Worm (Caenorhabditis elegans) whole organism, young adult: Measurements from ENCODE around the gene K03B8.8.

Experiments used
- C06A6.2 ChIP-seq: fragments of 200-800 bp; sonication (Bioruptor generic); conservative IDR thresholded peaks from 2 replicates; pipeline ENCODE4 v1.3.6; 2022; ENCODE audit warnings: missing genetic modification characterization, missing compliant biosample characterization
- F33H1.4 ChIP-seq: fragments of 200-800 bp; sonication (Bioruptor generic); IDR thresholded peaks from 2 replicates; pipeline ENCODE4 v1.3.6; 2022; ENCODE audit warnings: missing genetic modification reagents, missing genetic modification characterization, missing compliant biosample characterization
- lin-35 ChIP-seq, 3 experiments: fragments of 150-350 bp in 2 of 3; sonication (generic microtip) in 1 of 3; optimal IDR thresholded peaks; 2 replicates each; lab custom pipeline; 2014 to 2018; ENCODE audit warnings: missing biosample characterization in 3 of 3, missing genetic modification characterization in 3 of 3, missing genetic modification reagents in 3 of 3
- sea-2 ChIP-seq: fragments of 200-800 bp; sonication (Bioruptor generic); IDR thresholded peaks from 2 replicates; pipeline ENCODE4 v1.3.6; 2022; ENCODE audit warnings: missing genetic modification characterization, missing compliant biosample characterization

ce11 chrV:11446297-11446696, 35.5 kb upstream of the K03B8.8 start, which contains the start of gene mig-17:
- TF ChIP-seq sea-2 (GFP tag; lab: Robert Waterston, UW), result no peak
- no peak for TF ChIP-seq C06A6.2 (GFP tag; lab: Robert Waterston, UW)
- no peak for TF ChIP-seq F33H1.4
- TF ChIP-seq lin-35 (GFP tag; optimal IDR thresholded peaks at IDR 0.05; lab: Kevin White, UChicago), result no peak
